Fruit fly (Drosophila melanogaster) whole organism: ENCODE data around the gene Daao2.

Experiments
- CG8478 ChIP-seq: fragments of >200 bp; optimal IDR thresholded peaks from 2 replicates; lab custom pipeline; 2018; ENCODE audit warnings: inconsistent platforms
- EcR ChIP-seq, 2 experiments: fragments of >200 bp; optimal IDR thresholded peaks; 2 replicates each; lab custom pipeline; 2017; ENCODE audit warnings: missing biosample characterization in 2 of 2, missing genetic modification characterization in 2 of 2, missing genetic modification reagents in 2 of 2
- pan ChIP-seq: fragments of >200 bp; optimal IDR thresholded peaks from 2 replicates; lab custom pipeline; 2017
- psq ChIP-seq: fragments of >200 bp; optimal IDR thresholded peaks from 2 replicates; lab custom pipeline; 2017

- TF ChIP-seq CG8478 (lab: Kevin White, UChicago) (no peak), psq (no peak), pan (lab: Kevin White, UChicago) (no peak), EcR (GFP tag; optimal IDR thresholded peaks at IDR 0.05; lab: Kevin White, UChicago) (no peak)
Observed at dm6 chr2L:6789358-6789757, 13.5 kb upstream of the Daao2 start.
